Fruit fly (Drosophila melanogaster) whole organism, embryonic: ENCODE results near the gene CG13842.

ENCODE experiments used
- B-H1 ChIP-seq: fragments of 200-800 bp; sonication (Bioruptor generic); IDR thresholded peaks from 3 replicates; pipeline ENCODE4 v1.3.6; 2022; ENCODE audit warnings: missing biosample characterization, missing genetic modification characterization
- Blimp-1 ChIP-seq: fragments of 200-800 bp; sonication (Bioruptor generic); optimal IDR thresholded peaks from 3 replicates; lab custom pipeline; 2018; ENCODE audit warnings: missing biosample characterization, missing genetic modification characterization, mild to moderate bottlenecking, moderate library complexity, missing genetic modification reagents
- CG10366 ChIP-seq: fragments of 200-800 bp; sonication (Bioruptor generic); IDR thresholded peaks from 2 replicates; pipeline ENCODE4 v1.3.6; 2022; ENCODE audit warnings: missing biosample characterization, missing genetic modification characterization
- CG10543 ChIP-seq: fragments of 200-800 bp; sonication (Bioruptor generic); optimal IDR thresholded peaks from 3 replicates; lab custom pipeline; 2017; ENCODE audit warnings: missing biosample characterization, mild to moderate bottlenecking, missing genetic modification characterization, moderate library complexity
- CG11398 ChIP-seq: fragments of 200-800 bp; sonication (Bioruptor generic); optimal IDR thresholded peaks from 2 replicates; lab custom pipeline; 2016; ENCODE audit warnings: missing biosample characterization, missing genetic modification characterization
- CG11560 ChIP-seq: fragments of 200-800 bp; sonication (Bioruptor generic); IDR thresholded peaks from 3 replicates; pipeline ENCODE4 v1.3.6; 2022; ENCODE audit warnings: missing biosample characterization, missing genetic modification characterization
- CG12071 ChIP-seq: fragments of 200-800 bp; sonication (Bioruptor generic); optimal IDR thresholded peaks from 3 replicates; lab custom pipeline; 2018; ENCODE audit warnings: missing biosample characterization, mild to moderate bottlenecking, missing genetic modification characterization
- CG13424 ChIP-seq: fragments of 200-800 bp; sonication (Bioruptor generic); optimal IDR thresholded peaks from 2 replicates; lab custom pipeline; 2019; ENCODE audit warnings: missing biosample characterization, mild to moderate bottlenecking, missing genetic modification characterization, moderate library complexity
- CG17359 ChIP-seq: fragments of 200-800 bp; sonication (Bioruptor generic); optimal IDR thresholded peaks from 3 replicates; lab custom pipeline; 2018; ENCODE audit warnings: missing biosample characterization, mild to moderate bottlenecking, missing genetic modification characterization, moderate library complexity
- CG18599 ChIP-seq: fragments of 200-800 bp; sonication (Bioruptor generic); optimal IDR thresholded peaks from 3 replicates; lab custom pipeline; 2017; ENCODE audit warnings: missing biosample characterization, missing genetic modification characterization, mild to moderate bottlenecking, moderate library complexity, missing genetic modification reagents
- CG2889 ChIP-seq: fragments of 200-800 bp; sonication (Bioruptor generic); IDR thresholded peaks from 3 replicates; pipeline ENCODE4 v1.3.6; 2022; ENCODE audit warnings: missing biosample characterization, missing genetic modification characterization
- CG32532 ChIP-seq: fragments of 200-800 bp; sonication (Bioruptor generic); IDR thresholded peaks from 2 replicates; pipeline ENCODE4 v1.3.6; 2022; ENCODE audit warnings: missing biosample characterization, missing genetic modification characterization
- CG6813 ChIP-seq: fragments of 200-800 bp; sonication (Bioruptor generic); optimal IDR thresholded peaks from 2 replicates; lab custom pipeline; 2017; ENCODE audit warnings: missing biosample characterization, missing genetic modification characterization, mild to moderate bottlenecking, moderate library complexity, missing genetic modification reagents
- CG7556 ChIP-seq: fragments of 200-800 bp; sonication (Bioruptor generic); optimal IDR thresholded peaks from 2 replicates; lab custom pipeline; 2017; ENCODE audit warnings: missing biosample characterization, mild to moderate bottlenecking, missing genetic modification characterization
- CG7745 ChIP-seq: fragments of 200-800 bp; sonication (Bioruptor generic); optimal IDR thresholded peaks from 2 replicates; lab custom pipeline; 2018; ENCODE audit warnings: missing biosample characterization, mild to moderate bottlenecking, missing genetic modification characterization, moderate library complexity
- CG7839 ChIP-seq: fragments of 200-800 bp; sonication (Bioruptor generic); optimal IDR thresholded peaks from 3 replicates; lab custom pipeline; 2018; ENCODE audit warnings: missing biosample characterization, mild to moderate bottlenecking, missing genetic modification characterization, moderate library complexity
- CG8924 ChIP-seq: fragments of 200-800 bp; optimal IDR thresholded peaks from 3 replicates; lab custom pipeline; 2019; ENCODE audit warnings: missing biosample characterization, mild to moderate bottlenecking, missing genetic modification characterization, moderate library complexity
- CG9437 ChIP-seq: fragments of 200-800 bp; sonication (Bioruptor generic); optimal IDR thresholded peaks from 2 replicates; lab custom pipeline; 2018; ENCODE audit warnings: missing biosample characterization, mild to moderate bottlenecking, missing genetic modification characterization
- D19A ChIP-seq: fragments of 200-800 bp; optimal IDR thresholded peaks from 3 replicates; lab custom pipeline; 2019; ENCODE audit warnings: missing biosample characterization, mild to moderate bottlenecking, missing genetic modification characterization, moderate library complexity
- Deaf1 ChIP-seq: fragments of 200-800 bp; optimal IDR thresholded peaks from 3 replicates; lab custom pipeline; 2019; ENCODE audit warnings: missing biosample characterization, mild to moderate bottlenecking, missing genetic modification characterization, moderate library complexity
- Dfd ChIP-seq, 2 experiments: fragments of >200 bp; optimal IDR thresholded peaks; 2 replicates each; lab custom pipeline; 2017; ENCODE audit warnings: missing biosample characterization in 2 of 2, missing genetic modification characterization in 2 of 2
- Doc2 ChIP-seq: fragments of 200-800 bp; sonication (Bioruptor generic); IDR thresholded peaks from 2 replicates; pipeline ENCODE4 v1.3.6; 2022; ENCODE audit warnings: missing biosample characterization, missing genetic modification characterization
- Eip74EF ChIP-seq, 2 experiments: fragments of 200-800 bp in 1 of 2; fragments of >200 bp in 1 of 2; sonication (Bioruptor generic) in 1 of 2; optimal IDR thresholded peaks; 2 replicates each; lab custom pipeline; 2017 to 2019; ENCODE audit warnings: missing biosample characterization in 2 of 2, missing genetic modification characterization in 2 of 2, mild to moderate bottlenecking in 1 of 2, moderate library complexity in 1 of 2
- Ets65A ChIP-seq: fragments of 200-800 bp; sonication (Bioruptor generic); peaks from one replicate; lab custom pipeline; 2016; ENCODE audit warnings: missing biosample characterization, missing genetic modification characterization
- Fer3 ChIP-seq: fragments of 200-800 bp; sonication (Bioruptor generic); optimal IDR thresholded peaks from 2 replicates; lab custom pipeline; 2018; ENCODE audit warnings: missing biosample characterization, mild to moderate bottlenecking, missing genetic modification characterization, moderate library complexity
- Gsc ChIP-seq: fragments of 200-800 bp; sonication (Bioruptor generic); IDR thresholded peaks from 2 replicates; pipeline ENCODE4 v1.3.6; 2022; ENCODE audit warnings: missing biosample characterization, missing genetic modification characterization
- Gug ChIP-seq: fragments of 200-800 bp; sonication (Bioruptor generic); IDR thresholded peaks from 4 replicates; pipeline ENCODE4 v1.3.6; 2022; ENCODE audit warnings: missing biosample characterization, missing genetic modification characterization
- H2.0 ChIP-seq: fragments of 200-800 bp; sonication (Bioruptor generic); IDR thresholded peaks from 2 replicates; pipeline ENCODE4 v1.3.6; 2022; ENCODE audit warnings: missing biosample characterization, missing genetic modification characterization
- HmgD ChIP-seq: fragments of 200-800 bp; sonication (Bioruptor generic); optimal IDR thresholded peaks from 3 replicates; lab custom pipeline; 2016; ENCODE audit warnings: missing biosample characterization, missing genetic modification characterization
- Med ChIP-seq: fragments of 200-800 bp; sonication (Bioruptor generic); peaks from one replicate; lab custom pipeline; 2016; ENCODE audit warnings: missing biosample characterization, missing genetic modification characterization, mild to moderate bottlenecking, inconsistent platforms, moderate library complexity
- Mrtf ChIP-seq: fragments of 200-800 bp; sonication (Bioruptor generic); IDR thresholded peaks from 3 replicates; pipeline ENCODE4 v1.3.6; 2022; ENCODE audit warnings: missing biosample characterization, missing genetic modification characterization
- Oli ChIP-seq: fragments of 200-800 bp; sonication (Bioruptor generic); optimal IDR thresholded peaks from 2 replicates; lab custom pipeline; 2018; ENCODE audit warnings: missing biosample characterization, mild to moderate bottlenecking, missing genetic modification characterization, moderate library complexity
- Ptx1 ChIP-seq: fragments of 200-800 bp; sonication (Bioruptor generic); IDR thresholded peaks from 2 replicates; pipeline ENCODE4 v1.3.6; 2022; ENCODE audit warnings: missing biosample characterization, missing genetic modification characterization
- abd-A ChIP-seq: fragments of 200-800 bp; sonication (Bioruptor generic); optimal IDR thresholded peaks from 3 replicates; lab custom pipeline; 2019; ENCODE audit warnings: missing biosample characterization, mild to moderate bottlenecking, missing genetic modification characterization, moderate library complexity
- bcd ChIP-seq: fragments of 200-800 bp; sonication (Bioruptor generic); optimal IDR thresholded peaks from 2 replicates; lab custom pipeline; 2017; ENCODE audit warnings: missing biosample characterization, mild to moderate bottlenecking, missing genetic modification characterization
- crol ChIP-seq: fragments of 200-800 bp; sonication (Bioruptor generic); IDR thresholded peaks from 2 replicates; pipeline ENCODE4 v1.3.6; 2022; ENCODE audit warnings: missing biosample characterization, missing genetic modification characterization
- exex ChIP-seq: fragments of 200-800 bp; sonication (Bioruptor generic); optimal IDR thresholded peaks from 4 replicates; lab custom pipeline; 2018; ENCODE audit warnings: missing biosample characterization, mild to moderate bottlenecking, missing genetic modification characterization, moderate library complexity
- fd96Cb ChIP-seq: fragments of 200-800 bp; sonication (Bioruptor generic); optimal IDR thresholded peaks from 2 replicates; lab custom pipeline; 2018; ENCODE audit warnings: missing biosample characterization, mild to moderate bottlenecking, missing genetic modification characterization, moderate library complexity
- ftz-f1 ChIP-seq: fragments of 200-800 bp; sonication (Bioruptor generic); optimal IDR thresholded peaks from 2 replicates; lab custom pipeline; 2016; ENCODE audit warnings: missing biosample characterization, missing genetic modification characterization
- gem ChIP-seq: fragments of 200-800 bp; sonication (Bioruptor generic); optimal IDR thresholded peaks from 2 replicates; lab custom pipeline; 2019; ENCODE audit warnings: missing biosample characterization, mild to moderate bottlenecking, missing genetic modification characterization, moderate library complexity
- grau ChIP-seq: fragments of 200-800 bp; optimal IDR thresholded peaks from 3 replicates; lab custom pipeline; 2019; ENCODE audit warnings: missing biosample characterization, mild to moderate bottlenecking, missing genetic modification characterization, moderate library complexity
- kni ChIP-seq: fragments of 200-800 bp; sonication (Bioruptor generic); optimal IDR thresholded peaks from 3 replicates; lab custom pipeline; 2017; ENCODE audit warnings: mild to moderate bottlenecking, missing biosample characterization, missing genetic modification reagents, missing genetic modification characterization
- oc ChIP-seq: fragments of 200-800 bp; sonication (Bioruptor generic); optimal IDR thresholded peaks from 2 replicates; lab custom pipeline; 2018; ENCODE audit warnings: missing biosample characterization, mild to moderate bottlenecking, missing genetic modification characterization, moderate library complexity
- phol ChIP-seq: fragments of 200-800 bp; sonication (Bioruptor generic); optimal IDR thresholded peaks from 3 replicates; lab custom pipeline; 2018; ENCODE audit warnings: missing biosample characterization, mild to moderate bottlenecking, missing genetic modification characterization, moderate library complexity
- pros ChIP-seq: fragments of 200-800 bp; sonication (Bioruptor generic); optimal IDR thresholded peaks from 3 replicates; lab custom pipeline; 2019; ENCODE audit warnings: missing biosample characterization, mild to moderate bottlenecking, missing genetic modification characterization, moderate library complexity
- sd ChIP-seq: fragments of 200-800 bp; sonication (Bioruptor generic); optimal IDR thresholded peaks from 3 replicates; lab custom pipeline; 2018; ENCODE audit warnings: missing biosample characterization, mild to moderate bottlenecking, missing genetic modification characterization, moderate library complexity
- sens ChIP-seq: fragments of 200-800 bp; sonication (Bioruptor generic); peaks from one replicate; lab custom pipeline; 2016; ENCODE audit warnings: missing biosample characterization, missing genetic modification characterization
- tap ChIP-seq: fragments of 200-800 bp; optimal IDR thresholded peaks from 3 replicates; lab custom pipeline; 2019; ENCODE audit warnings: missing biosample characterization, mild to moderate bottlenecking, missing genetic modification characterization, moderate library complexity
- ttk ChIP-seq: fragments of 200-800 bp; sonication (Bioruptor generic); IDR thresholded peaks from 2 replicates; pipeline ENCODE4 v2.1.2; 2022; ENCODE audit warnings: missing biosample characterization, missing genetic modification characterization
- unpg ChIP-seq: fragments of 200-800 bp; sonication (Bioruptor generic); optimal IDR thresholded peaks from 3 replicates; lab custom pipeline; 2018; ENCODE audit warnings: missing biosample characterization, mild to moderate bottlenecking, missing genetic modification characterization, moderate library complexity

The CG13842 gene

dm6 chr3R:22719607-22719949 lies 12.5 kb upstream of the CG13842 start (continued):
- peak; percentile 34 for TF ChIP-seq H2.0 (GFP tag; lab: Robert Waterston, UW)
- TF ChIP-seq Oli: peak; percentile 44
- TF ChIP-seq CG7556 (GFP tag; lab: Kevin White, UChicago): peak; percentile 46
- 0 out of 2 replicates have a peak, but pooled peaks have one; percentile 30 for TF ChIP-seq Ptx1 (GFP tag; lab: Robert Waterston, UW)
- TF ChIP-seq bcd (GFP tag; lab: Kevin White, UChicago): peak; percentile 7
- no peak for TF ChIP-seq Mrtf (GFP tag; lab: Robert Waterston, UW)
- TF ChIP-seq gem: peak; percentile 67
- TF ChIP-seq CG18599: peak; percentile 71
- peak; percentile 62 for TF ChIP-seq CG17359 (tag; lab: Kevin White, UChicago)
- TF ChIP-seq exex (tag; lab: Kevin White, UChicago): no peak
- peak; percentile 60 for TF ChIP-seq Blimp-1 (GFP tag; lab: Kevin White, UChicago)
- 0 out of 3 replicates have a peak, but pooled peaks have one; percentile 25 for TF ChIP-seq B-H1 (GFP tag; lab: Robert Waterston, UW)
- TF ChIP-seq CG10543 (GFP tag; lab: Kevin White, UChicago): peak; percentile 35
- TF ChIP-seq unpg: peak; percentile 47
- peak; percentile 33 for TF ChIP-seq fd96Cb (tag; lab: Kevin White, UChicago)
- TF ChIP-seq ttk (GFP tag; lab: Robert Waterston, UW): no peak
- peak; percentile 33 for TF ChIP-seq grau (tag; lab: Kevin White, UChicago)
- no peak for TF ChIP-seq CG7745
- TF ChIP-seq CG13424: peak; percentile 33
- TF ChIP-seq CG10366 (GFP tag; lab: Robert Waterston, UW): no peak; the same call in 1 of the 2 replicates
- TF ChIP-seq CG32532 (GFP tag; lab: Robert Waterston, UW): peak; percentile 10; the same call in 1 of the 2 replicates
- peak; percentile 16 for TF ChIP-seq Fer3 (tag; lab: Kevin White, UChicago)
- TF ChIP-seq CG12071 (GFP tag; lab: Kevin White, UChicago): peak; percentile 7
- peak; percentile 8 for TF ChIP-seq tap (tag; lab: Kevin White, UChicago)
- TF ChIP-seq CG2889 (GFP tag; lab: Robert Waterston, UW): no peak
- TF ChIP-seq Deaf1 (tag; lab: Kevin White, UChicago): no peak
- TF ChIP-seq CG11560 (tag; lab: Robert Waterston, UW): no peak
- TF ChIP-seq CG8924 (tag; lab: Kevin White, UChicago): peak; percentile 25
- peak; percentile 50 for TF ChIP-seq phol (tag; lab: Kevin White, UChicago)
- TF ChIP-seq CG7839: peak; percentile 55
- TF ChIP-seq Gug (GFP tag; lab: Robert Waterston, UW): no peak
- no peak for TF ChIP-seq Doc2 (GFP tag; lab: Robert Waterston, UW)
- peak; percentile 12 for TF ChIP-seq CG6813

dm6 chr3R:22718937-22719606 lies 12.0 kb upstream of the CG13842 start:
- TF ChIP-seq sens (peak; percentile 42), abd-A (tag; lab: Kevin White, UChicago) (peak; percentile 59), kni (GFP tag; lab: Kevin White, UChicago) (peak; percentile 18), crol (no peak), ftz-f1 (GFP tag; lab: Kevin White, UChicago) (no peak), oc (tag; lab: Kevin White, UChicago) (peak; percentile 42), Eip74EF (GFP tag; optimal IDR thresholded peaks at IDR 0.05; lab: Kevin White, UChicago) (no peak), CG9437 (GFP tag; lab: Kevin White, UChicago) (no peak), pros (GFP tag; lab: Kevin White, UChicago) (peak; percentile 99), tap (tag; lab: Kevin White, UChicago) (peak; percentile 13), Dfd (GFP tag; optimal IDR thresholded peaks at IDR 0.05; lab: Kevin White, UChicago) (no peak), D19A (tag; lab: Kevin White, UChicago) (peak; percentile 94), Ets65A (GFP tag; lab: Kevin White, UChicago) (peak; percentile 35), CG11398 (GFP tag; lab: Kevin White, UChicago) (no peak), Gsc (no peak), sd (tag; lab: Kevin White, UChicago) (peak; percentile 73), HmgD (GFP tag; lab: Kevin White, UChicago) (no peak), Med (GFP tag; lab: Kevin White, UChicago) (peak; percentile 49)
